Fruit fly (Drosophila melanogaster) whole organism, wandering third instar larva: Measurements from ENCODE around the gene Pex12.
A peak's percentile ranks its signal among the peaks of the same experiment; 100 is the strongest.

Experiments used
- Dfd ChIP-seq: fragments of >200 bp; optimal IDR thresholded peaks from 2 replicates; lab custom pipeline; 2017; ENCODE audit warnings: missing biosample characterization, missing genetic modification characterization
- Hnf4 ChIP-seq: fragments of 200-800 bp; sonication (Bioruptor generic); optimal IDR thresholded peaks from 2 replicates; lab custom pipeline; 2016; ENCODE audit warnings: missing biosample characterization, mild to moderate bottlenecking, missing genetic modification characterization
- Myc ChIP-seq: fragments of >200 bp; optimal IDR thresholded peaks from 2 replicates; lab custom pipeline; 2017
- br ChIP-seq: fragments of 200-800 bp; sonication (Bioruptor generic); optimal IDR thresholded peaks from 2 replicates; lab custom pipeline; 2016; ENCODE audit warnings: missing biosample characterization, missing genetic modification characterization
- h ChIP-seq: fragments of 200-800 bp; sonication (Bioruptor generic); optimal IDR thresholded peaks from 3 replicates; lab custom pipeline; 2016; ENCODE audit warnings: missing biosample characterization, mild to moderate bottlenecking, missing genetic modification characterization
- psq ChIP-seq: fragments of 200-800 bp; sonication (Bioruptor generic); optimal IDR thresholded peaks from 3 replicates; lab custom pipeline; 2017; ENCODE audit warnings: missing biosample characterization, mild to moderate bottlenecking, missing genetic modification characterization, moderate library complexity
- sage ChIP-seq: fragments of 200-800 bp; sonication (Bioruptor generic); optimal IDR thresholded peaks from 2 replicates; lab custom pipeline; 2016; ENCODE audit warnings: missing biosample characterization, mild to moderate bottlenecking, missing genetic modification characterization
- usp ChIP-seq: fragments of >200 bp; optimal IDR thresholded peaks from 2 replicates; lab custom pipeline; 2017; ENCODE audit warnings: missing biosample characterization, missing genetic modification characterization

dm6 chr2L:846167-846868, 30.5 kb downstream of the Pex12 start:
- TF ChIP-seq h (GFP tag; lab: Kevin White, UChicago) (peak; percentile 30), sage (GFP tag; lab: Kevin White, UChicago) (no peak), Myc (lab: Kevin White, UChicago) (no peak), psq (GFP tag; lab: Kevin White, UChicago) (peak; percentile 44), Dfd (GFP tag; lab: Kevin White, UChicago) (no peak), Hnf4 (GFP tag; lab: Kevin White, UChicago) (peak; percentile 42), br (GFP tag; lab: Kevin White, UChicago) (peak; percentile 63), usp (GFP tag; lab: Kevin White, UChicago) (no peak)
